Fruit fly (Drosophila melanogaster): ENCODE data around the gene TpnC73F.

DNA sequence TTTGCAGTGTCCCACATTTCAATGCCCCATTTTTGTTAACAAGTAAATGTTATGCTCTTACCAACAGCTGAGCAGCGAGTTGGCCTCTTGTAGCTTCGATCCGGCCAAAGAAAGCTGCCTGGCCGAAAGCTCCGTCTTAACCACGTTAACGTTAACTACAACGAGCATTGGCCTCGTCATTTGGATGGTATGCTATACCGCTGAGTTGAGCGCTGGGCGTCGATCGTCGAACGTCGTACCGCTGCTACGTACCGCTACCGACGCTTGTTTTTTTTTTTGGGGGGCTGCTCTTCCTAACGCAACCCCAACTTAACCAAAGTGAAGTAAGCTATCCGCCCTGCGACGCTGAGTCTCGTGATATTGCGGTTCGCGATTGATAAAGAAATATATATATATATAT is 3.5 kb downstream of the TpnC73F start, which contains the start of gene rogdi:
- TF ChIP-seq MTF-1 (GFP tag; optimal IDR thresholded peaks at IDR 0.05; ENCODE audit: borderline replicate concordance) = no peak
- no peak for TF ChIP-seq Fer2 (tag; optimal IDR thresholded peaks at IDR 0.05)
- TF ChIP-seq CG13287 (GFP tag; IDR thresholded peaks at IDR 0.05; ENCODE audit: partially characterized antibody) = no peak
- no peak for TF ChIP-seq ttk (GFP tag; IDR thresholded peaks at IDR 0.05)
- no peak for TF ChIP-seq dati (GFP tag; IDR thresholded peaks at IDR 0.05)
- no peak for TF ChIP-seq grau (tag; optimal IDR thresholded peaks at IDR 0.05)
